Fruit fly (Drosophila melanogaster) Kc167 (cell line): ENCODE results near the gene CG6638.

Source experiments
- Myc ChIP-seq: fragments of >200 bp; optimal IDR thresholded peaks from 2 replicates; lab custom pipeline; 2017; ENCODE audit warnings: missing external identifiers
- Sin3A ChIP-seq: fragments of >200 bp; optimal IDR thresholded peaks from 2 replicates; lab custom pipeline; 2018; ENCODE audit warnings: missing external identifiers
- h ChIP-seq: fragments of >200 bp; optimal IDR thresholded peaks from 3 replicates; lab custom pipeline; 2018; ENCODE audit warnings: missing external identifiers
- insv ChIP-seq: fragments of >200 bp; optimal IDR thresholded peaks from 3 replicates; lab custom pipeline; 2018; ENCODE audit warnings: missing external identifiers
- psq ChIP-seq: fragments of >200 bp; optimal IDR thresholded peaks from 2 replicates; lab custom pipeline; 2017; ENCODE audit warnings: missing external identifiers
- ttk ChIP-seq: sonication (Bioruptor generic); optimal IDR thresholded peaks from 2 replicates; lab custom pipeline; 2017; ENCODE audit warnings: missing external identifiers

The CG6638 gene

DNA sequence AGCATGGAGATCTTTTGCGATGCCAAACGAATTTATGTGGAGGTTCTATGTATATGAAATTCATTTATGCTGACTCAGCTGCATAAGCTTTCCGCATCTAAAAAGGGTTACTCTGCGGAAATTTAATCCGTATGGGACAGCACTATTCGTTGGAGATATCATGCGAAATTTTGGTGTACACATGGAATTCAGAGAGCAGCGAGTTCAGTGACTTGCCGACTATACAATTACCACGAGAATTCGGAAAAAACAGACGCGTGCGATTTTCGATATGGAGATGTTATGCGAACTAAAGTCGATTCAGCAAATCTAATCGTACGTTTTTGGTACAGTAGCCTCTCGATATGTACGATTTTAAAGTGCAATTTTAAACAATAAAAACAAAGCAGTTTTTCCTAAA is 48.0 kb downstream of the CG6638 start:
- TF ChIP-seq ttk (lab: Kevin White, UChicago) = no peak
- no peak for TF ChIP-seq Sin3A (lab: Kevin White, UChicago)
- TF ChIP-seq Myc = no peak
- no peak for TF ChIP-seq h
- TF ChIP-seq insv = no peak
- no peak for TF ChIP-seq psq (lab: Kevin White, UChicago)

DNA sequence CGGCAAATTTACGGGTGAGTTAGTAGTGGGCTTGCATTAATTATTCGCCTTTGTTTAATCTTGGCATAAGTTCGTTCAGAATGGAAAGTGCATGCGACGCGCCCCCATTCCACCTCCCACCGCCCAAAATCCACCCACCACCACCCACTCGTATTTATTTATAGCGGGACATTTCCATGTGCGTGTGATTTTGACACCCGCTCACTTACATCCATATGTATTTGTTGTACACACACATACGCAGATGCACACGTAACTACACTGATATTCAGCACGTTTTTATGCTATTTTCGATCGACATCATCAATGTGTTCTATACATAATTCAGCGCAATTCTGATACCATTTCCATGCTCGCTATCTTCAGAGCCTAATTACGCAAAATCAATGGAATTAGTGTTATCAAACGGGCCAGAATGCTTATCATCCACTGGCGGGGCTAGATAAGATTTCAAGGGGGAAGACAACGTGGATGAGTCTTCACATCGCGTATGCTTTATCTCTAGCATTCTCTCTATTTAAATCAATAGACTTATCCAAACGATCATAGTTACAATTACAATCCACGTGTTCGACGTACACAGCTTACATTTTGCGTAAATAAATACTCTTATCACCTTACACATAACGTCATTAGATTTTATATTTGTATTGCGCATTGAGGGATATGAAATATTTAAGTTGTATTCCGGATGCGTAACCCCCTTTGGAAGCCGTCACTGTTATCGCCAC is 50.0 kb downstream of the CG6638 start:
- no peak for TF ChIP-seq insv
- TF ChIP-seq psq (lab: Kevin White, UChicago) = no peak
- no peak for TF ChIP-seq ttk (lab: Kevin White, UChicago)
- TF ChIP-seq Myc = no peak

DNA sequence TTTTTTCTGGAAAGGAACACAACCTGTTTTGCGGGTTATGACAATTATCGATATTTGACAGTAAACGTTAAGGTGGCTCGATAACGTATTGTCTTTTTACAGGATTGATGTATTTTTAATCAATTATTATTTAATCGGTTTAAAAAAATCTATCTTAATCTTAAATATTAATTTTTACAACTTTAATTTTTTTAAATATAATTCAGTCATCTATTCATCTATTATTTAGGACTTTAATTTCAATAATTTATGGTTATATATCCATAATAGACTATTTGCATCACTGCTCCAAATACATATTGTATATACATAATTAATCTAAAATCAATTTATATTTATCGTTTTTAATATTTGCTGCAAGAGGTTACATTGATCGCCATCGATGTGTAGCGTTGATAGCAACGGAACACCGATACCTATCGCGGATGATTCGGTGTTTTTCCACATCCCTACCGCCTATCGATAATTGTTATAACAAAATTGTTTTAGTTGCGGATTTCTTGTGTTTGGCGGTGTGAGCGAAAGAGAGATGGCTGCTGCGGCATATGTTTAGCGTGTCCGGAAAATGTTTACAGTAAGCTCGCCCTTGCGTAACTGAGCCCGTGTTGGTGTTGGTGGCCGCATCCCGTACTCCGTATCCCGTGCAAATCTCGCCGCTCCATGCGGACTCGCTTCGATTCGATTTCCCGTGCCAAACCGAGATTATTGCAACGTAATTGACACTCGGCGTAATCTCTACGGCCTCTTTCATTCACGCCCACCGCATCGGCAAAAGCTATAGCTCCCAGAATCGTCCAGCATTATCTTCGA is 50.9 kb downstream of the CG6638 start, which contains the start of the genes GstO1 and foi:
Gene GstO1, minus strand, starts transcription at position 51 of the 810 bp plus-strand sequence.
Gene foi, plus strand, starts transcription at position 429 of the 810 bp plus-strand sequence.
- TF ChIP-seq psq (lab: Kevin White, UChicago) (no peak), Myc (no peak), h (no peak), ttk (lab: Kevin White, UChicago) (no peak), insv (no peak), Sin3A (lab: Kevin White, UChicago) (no peak)
